Fruit fly (Drosophila melanogaster) whole organism: Measurements from ENCODE around the gene CG17221.

Experiments used
- CG8478 ChIP-seq: fragments of >200 bp; optimal IDR thresholded peaks from 2 replicates; lab custom pipeline; 2018; ENCODE audit warnings: inconsistent platforms
- Dll ChIP-seq: fragments of >200 bp; optimal IDR thresholded peaks from 2 replicates; lab custom pipeline; 2017
- EcR ChIP-seq, 2 experiments: fragments of >200 bp; optimal IDR thresholded peaks; 2 replicates each; lab custom pipeline; 2017; ENCODE audit warnings: missing biosample characterization in 2 of 2, missing genetic modification characterization in 2 of 2, missing genetic modification reagents in 2 of 2
- pan ChIP-seq: fragments of >200 bp; optimal IDR thresholded peaks from 2 replicates; lab custom pipeline; 2017
- psq ChIP-seq: fragments of >200 bp; optimal IDR thresholded peaks from 2 replicates; lab custom pipeline; 2017
- usp ChIP-seq: fragments of >200 bp; optimal IDR thresholded peaks from 2 replicates; lab custom pipeline; 2017; ENCODE audit warnings: missing biosample characterization, missing genetic modification characterization, mixed read lengths

Gene CG17221

DNA sequence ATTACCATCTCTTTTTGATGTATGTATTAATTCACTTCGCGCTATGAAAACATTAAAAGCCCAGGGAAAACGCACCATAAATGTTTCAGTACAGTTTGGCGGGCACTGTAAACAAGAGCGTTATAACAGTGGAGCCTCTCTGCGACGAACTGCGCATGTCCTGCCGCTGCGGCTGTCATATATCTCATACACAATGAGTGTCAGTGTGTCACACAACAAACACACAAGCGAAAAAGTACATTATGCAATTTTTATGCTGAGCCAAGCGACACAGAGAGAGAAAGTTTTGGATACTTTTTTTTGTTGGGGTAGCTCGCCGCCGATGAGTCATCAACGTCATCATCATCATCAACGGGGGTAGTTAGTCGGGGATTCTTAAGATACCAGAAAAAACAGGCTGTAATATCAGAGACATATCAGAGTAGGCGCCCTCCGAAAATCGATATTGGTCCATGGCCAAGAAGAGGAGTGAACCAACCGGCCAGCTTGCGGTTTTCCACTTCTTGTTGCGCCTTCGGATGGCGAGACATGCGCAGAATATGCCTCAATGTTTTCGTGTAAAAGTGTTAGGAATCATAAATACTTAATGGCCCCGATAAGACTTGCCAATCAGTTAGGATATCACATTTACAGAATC is 48.6 kb downstream of the CG17221 start:
- TF ChIP-seq usp (GFP tag; lab: Kevin White, UChicago), result no peak
- no peak for TF ChIP-seq CG8478 (lab: Kevin White, UChicago)
- TF ChIP-seq psq, result no peak
- TF ChIP-seq EcR (GFP tag; optimal IDR thresholded peaks at IDR 0.05; lab: Kevin White, UChicago), result no peak
- no peak for TF ChIP-seq pan
- no peak for TF ChIP-seq Dll (lab: Kevin White, UChicago)

DNA sequence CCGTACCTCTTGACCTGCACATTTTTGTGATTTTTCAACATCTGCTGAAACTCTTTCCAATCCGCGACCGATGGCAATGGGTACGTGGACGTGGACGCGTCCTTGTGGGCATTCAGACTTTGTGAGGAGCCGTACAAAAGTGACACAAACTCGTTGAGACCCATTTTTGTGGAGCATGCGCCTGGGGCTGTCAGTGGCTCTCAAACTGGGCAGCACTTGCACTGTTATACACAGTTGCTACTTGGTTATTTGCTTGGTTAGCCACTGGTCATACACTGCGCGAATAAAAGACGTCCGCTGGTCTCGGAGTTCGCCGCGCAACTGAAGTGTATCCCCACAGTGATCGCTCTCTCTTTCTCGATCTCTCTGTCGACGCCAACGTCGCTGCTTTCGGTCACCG is 50.5 kb downstream of the CG17221 start:
- no peak for TF ChIP-seq psq
- no peak for TF ChIP-seq Dll (lab: Kevin White, UChicago)
- no peak for TF ChIP-seq CG8478 (lab: Kevin White, UChicago)
- no peak for TF ChIP-seq usp (GFP tag; lab: Kevin White, UChicago)
- TF ChIP-seq EcR (GFP tag; optimal IDR thresholded peaks at IDR 0.05; lab: Kevin White, UChicago), result no peak
- TF ChIP-seq pan, result no peak
